Fruit fly (Drosophila melanogaster): Measurements from ENCODE around the gene Mnt.
A peak's percentile ranks its signal among the peaks of the same experiment; 100 is the strongest.

dm6 chrX:3676469-3677155 lies 5.0 kb downstream of the Mnt start:
- no peak for TF ChIP-seq CG9705 (GFP tag; optimal IDR thresholded peaks at IDR 0.05)
- no peak for TF ChIP-seq dmrt93B (GFP tag; optimal IDR thresholded peaks at IDR 0.05)
- TF ChIP-seq Dfd (GFP tag; optimal IDR thresholded peaks at IDR 0.05) = no peak
- no peak for TF ChIP-seq br (GFP tag; optimal IDR thresholded peaks at IDR 0.05)
- peak; percentile 86 for TF ChIP-seq CrebA (GFP tag; optimal IDR thresholded peaks at IDR 0.05; ENCODE audit: borderline replicate concordance)
- TF ChIP-seq psq (GFP tag; optimal IDR thresholded peaks at IDR 0.05) = peak; percentile 89
- no peak for TF ChIP-seq OdsH (GFP tag; optimal IDR thresholded peaks at IDR 0.05)
- TF ChIP-seq ey (GFP tag; optimal IDR thresholded peaks at IDR 0.05) = no peak
